Worm (Caenorhabditis elegans) whole organism, young adult: Measurements from ENCODE around the gene nas-29.
A peak's percentile ranks its signal among the peaks of the same experiment; 100 is the strongest.

ENCODE experiments used
- B0035.1 ChIP-seq: sonication (generic microtip); optimal IDR thresholded peaks from 2 replicates; lab custom pipeline; 2016; ENCODE audit warnings: missing genetic modification characterization, mild to moderate bottlenecking, missing compliant biosample characterization, missing genotype, missing genetic modification reagents
- F33H1.4 ChIP-seq: fragments of 200-800 bp; sonication (Bioruptor generic); IDR thresholded peaks from 2 replicates; pipeline ENCODE4 v1.3.6; 2022; ENCODE audit warnings: missing genetic modification reagents, missing genetic modification characterization, missing compliant biosample characterization
- F49E8.2 ChIP-seq: sonication (generic microtip); optimal IDR thresholded peaks from 3 replicates; lab custom pipeline; 2017; ENCODE audit warnings: missing genetic modification characterization, mild to moderate bottlenecking, missing compliant biosample characterization, antibody characterized with exemption, moderate library complexity; ENCODE audit not compliant: insufficient read depth
- F55B11.4 ChIP-seq: sonication (generic microtip); optimal IDR thresholded peaks from 2 replicates; lab custom pipeline; 2016; ENCODE audit warnings: missing compliant biosample characterization, missing genetic modification characterization, borderline replicate concordance; ENCODE audit not compliant: insufficient read depth
- T07F8.4 ChIP-seq: sonication (generic microtip); optimal IDR thresholded peaks from 2 replicates; lab custom pipeline; 2016; ENCODE audit warnings: mild to moderate bottlenecking, missing genetic modification characterization, moderate library complexity, missing compliant biosample characterization
- Y53G8AR.9 ChIP-seq: fragments of 200-800 bp; sonication (Bioruptor generic); conservative IDR thresholded peaks from 2 replicates; pipeline ENCODE4 v1.3.6; 2022; ENCODE audit warnings: missing genetic modification reagents, missing genetic modification characterization, missing compliant biosample characterization
- aptf-2 ChIP-seq: fragments of 200-800 bp; sonication (Bioruptor generic); conservative IDR thresholded peaks from 2 replicates; pipeline ENCODE4 v1.3.6; 2022; ENCODE audit warnings: missing genetic modification reagents, missing genetic modification characterization, missing compliant biosample characterization
- cebp-2 ChIP-seq: fragments of 200-800 bp; sonication (Bioruptor generic); IDR thresholded peaks from 2 replicates; pipeline ENCODE4 v1.3.6; 2022; ENCODE audit warnings: missing genetic modification characterization, missing compliant biosample characterization
- ceh-40 ChIP-seq: fragments of 200-800 bp; sonication (Bioruptor generic); IDR thresholded peaks from 2 replicates; pipeline ENCODE4 v1.3.6; 2022; ENCODE audit warnings: missing genetic modification characterization, missing compliant biosample characterization
- dpl-1 ChIP-seq: fragments of 150-350 bp; optimal IDR thresholded peaks from 2 replicates; lab custom pipeline; 2014; ENCODE audit warnings: missing biosample characterization, missing genetic modification reagents, missing genetic modification characterization
- egrh-3 ChIP-seq: fragments of 200-800 bp; sonication (Bioruptor generic); IDR thresholded peaks from 2 replicates; pipeline ENCODE4 v1.3.6; 2022; ENCODE audit warnings: missing genetic modification reagents, missing genetic modification characterization, missing compliant biosample characterization
- ekl-4 ChIP-seq: fragments of 200-800 bp; sonication (Bioruptor generic); IDR thresholded peaks from 2 replicates; pipeline ENCODE4 v1.3.6; 2022; ENCODE audit warnings: missing genetic modification reagents, missing genetic modification characterization, missing compliant biosample characterization
- fkh-3 ChIP-seq: sonication (generic microtip); optimal IDR thresholded peaks from 2 replicates; lab custom pipeline; 2016; ENCODE audit warnings: mild to moderate bottlenecking, missing genetic modification characterization, missing compliant biosample characterization
- lin-54 ChIP-seq: fragments of 200-800 bp; sonication (Bioruptor generic); optimal IDR thresholded peaks from 2 replicates; lab custom pipeline; 2018; ENCODE audit warnings: mild to moderate bottlenecking, missing genetic modification characterization, missing compliant biosample characterization
- madf-6 ChIP-seq: fragments of 200-800 bp; sonication (Bioruptor generic); IDR thresholded peaks from 2 replicates; pipeline ENCODE4 v1.3.6; 2022; ENCODE audit warnings: missing genetic modification reagents, missing genetic modification characterization, missing compliant biosample characterization
- madf-8 ChIP-seq: fragments of 200-800 bp; sonication (Bioruptor generic); conservative IDR thresholded peaks from 2 replicates; pipeline ENCODE4 v1.3.6; 2022; ENCODE audit warnings: missing genetic modification reagents, missing genetic modification characterization, missing compliant biosample characterization
- nhr-179 ChIP-seq: sonication (generic microtip); optimal IDR thresholded peaks from 2 replicates; lab custom pipeline; 2016; ENCODE audit warnings: mild to moderate bottlenecking, missing genetic modification characterization, missing compliant biosample characterization
- snpc-1.1 ChIP-seq: sonication (generic microtip); optimal IDR thresholded peaks from 2 replicates; lab custom pipeline; 2017; ENCODE audit warnings: missing genetic modification characterization, mild to moderate bottlenecking, missing compliant biosample characterization, antibody characterized with exemption, moderate library complexity, missing genotype, missing genetic modification reagents; ENCODE audit not compliant: insufficient read depth
- snpc-4 ChIP-seq, 5 experiments: fragments of 150-350 bp in 1 of 5; sonication (generic microtip) in 4 of 5; optimal IDR thresholded peaks; 2 replicates each; lab custom pipeline; 2014 to 2018; ENCODE audit warnings: missing genetic modification characterization in 5 of 5, missing biosample characterization in 3 of 5, antibody characterized with exemption in 2 of 5, mild to moderate bottlenecking in 2 of 5, missing compliant biosample characterization in 2 of 5, missing genotype in 2 of 5, moderate library complexity in 2 of 5, missing genetic modification reagents in 1 of 5
- somi-1 ChIP-seq: fragments of 200-800 bp; sonication (Bioruptor generic); optimal IDR thresholded peaks from 2 replicates; lab custom pipeline; 2018; ENCODE audit warnings: mild to moderate bottlenecking, missing genetic modification characterization, missing compliant biosample characterization
- tbp1 ChIP-seq: fragments of 200-800 bp; sonication (Bioruptor generic); optimal IDR thresholded peaks from 2 replicates; lab custom pipeline; 2018; ENCODE audit warnings: mild to moderate bottlenecking, missing genetic modification characterization, missing compliant biosample characterization
- tbx-9 ChIP-seq: sonication (generic microtip); optimal IDR thresholded peaks from 2 replicates; lab custom pipeline; 2016; ENCODE audit warnings: borderline replicate concordance, missing genetic modification characterization, inconsistent platforms, missing compliant biosample characterization
- tlf-1 ChIP-seq: fragments of 200-800 bp; sonication (Bioruptor generic); optimal IDR thresholded peaks from 2 replicates; lab custom pipeline; 2018; ENCODE audit warnings: mild to moderate bottlenecking, missing genetic modification characterization, missing compliant biosample characterization
- unc-130 ChIP-seq: sonication (generic microtip); optimal IDR thresholded peaks from 2 replicates; lab custom pipeline; 2016; ENCODE audit warnings: missing genetic modification reagents, missing genetic modification characterization, missing compliant biosample characterization

nas-29 gene

DNA sequence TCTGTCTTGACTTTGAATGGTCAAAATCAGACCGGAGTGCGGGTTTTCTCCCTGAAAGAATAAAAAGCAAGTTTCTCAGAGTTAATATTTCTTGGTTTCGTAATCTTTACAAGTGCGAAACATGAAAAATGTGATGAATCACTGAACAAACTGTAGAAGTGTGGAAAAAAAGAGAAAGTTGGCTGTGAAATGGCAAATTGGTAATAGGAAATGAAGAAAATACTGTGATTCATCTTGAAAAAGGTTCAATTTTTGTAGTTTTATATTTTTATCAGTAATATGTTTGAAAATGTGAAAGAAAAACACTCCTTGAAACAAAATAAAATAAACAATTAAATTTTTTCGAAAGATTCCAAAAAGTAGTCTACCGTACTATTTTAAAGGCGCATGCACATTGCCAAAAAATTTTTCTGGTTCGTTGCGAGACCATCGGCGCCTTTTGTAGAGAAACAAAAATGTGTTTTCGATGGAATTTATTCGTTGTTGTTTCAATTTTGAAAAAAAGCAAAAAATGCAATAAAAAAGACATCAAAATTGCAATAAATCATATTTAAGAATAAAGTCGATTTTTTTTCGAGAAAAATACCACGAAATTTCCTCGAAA, 50.1 kb downstream of the nas-29 start, which contains the start of gene pld-1 (continued):
- TF ChIP-seq dpl-1 (GFP tag; lab: Kevin White, UChicago) = peak; percentile 49
- TF ChIP-seq snpc-4 (GFP tag; optimal IDR thresholded peaks at IDR 0.05; lab: Kevin White, UChicago) = no peak
- peak in 1 of 4 experiments; percentile 7 for TF ChIP-seq snpc-4 (tag; optimal IDR thresholded peaks at IDR 0.05; lab: Kevin White, UChicago)
- TF ChIP-seq tbp1 (GFP tag; lab: Kevin White, UChicago) = peak; percentile 25
- no peak for TF ChIP-seq egrh-3
- TF ChIP-seq F49E8.2 = peak; percentile 65
- TF ChIP-seq somi-1 = no peak
- no peak for TF ChIP-seq tbx-9
- no peak for TF ChIP-seq tlf-1 (GFP tag; lab: Kevin White, UChicago)
- peak; percentile 96 for TF ChIP-seq madf-6 (GFP tag; lab: Robert Waterston, UW)
- TF ChIP-seq Y53G8AR.9 = no peak
- no peak for TF ChIP-seq ceh-40
- no peak for TF ChIP-seq ekl-4 (GFP tag; lab: Robert Waterston, UW)
- no peak for TF ChIP-seq F55B11.4 (tag; lab: Kevin White, UChicago)
- TF ChIP-seq aptf-2 (GFP tag; lab: Robert Waterston, UW) = no peak
- no peak for TF ChIP-seq T07F8.4 (tag; lab: Kevin White, UChicago)
- TF ChIP-seq fkh-3 (tag; lab: Kevin White, UChicago) = no peak
- TF ChIP-seq B0035.1 = no peak
- TF ChIP-seq snpc-1.1 (tag; lab: Kevin White, UChicago) = peak; percentile 43
- TF ChIP-seq unc-130 (GFP tag; lab: Kevin White, UChicago) = peak; percentile 3
- TF ChIP-seq nhr-179 (tag; lab: Kevin White, UChicago) = no peak
- TF ChIP-seq lin-54 = peak; percentile 36
- peak; percentile 95 for TF ChIP-seq F33H1.4 (GFP tag; lab: Robert Waterston, UW)
- TF ChIP-seq madf-8 (GFP tag; lab: Robert Waterston, UW) = peak; percentile 86
- no peak for TF ChIP-seq cebp-2 (GFP tag; lab: Robert Waterston, UW)
- TF ChIP-seq, all 124 proteins: peak for 17
